Worm (Caenorhabditis elegans): ENCODE results near the gene unc-25.

- no peak for TF ChIP-seq pha-4 (tag; optimal IDR thresholded peaks at IDR 0.05)
- TF ChIP-seq snpc-4 (tag; optimal IDR thresholded peaks at IDR 0.05) = no peak
- TF ChIP-seq nhr-12 (tag; optimal IDR thresholded peaks at IDR 0.05) = no peak
- TF ChIP-seq nhr-237 (tag; optimal IDR thresholded peaks at IDR 0.05) = no peak
- TF ChIP-seq ceh-83 (GFP tag; optimal IDR thresholded peaks at IDR 0.05) = no peak
Observed at ce11 chrIII:12934417-12934816, 8.0 kb upstream of the unc-25 start, which contains the start of gene epg-3.

Measured in whole organism, mixed stage, embryonic.